Worm (Caenorhabditis elegans) whole organism, L4/young adult: ENCODE data around the gene nspe-6.
A peak's percentile ranks its signal among the peaks of the same experiment; 100 is the strongest.

Source experiments
- W03F9.2 ChIP-seq: fragments of 150-350 bp; optimal IDR thresholded peaks from 2 replicates; lab custom pipeline; 2014; ENCODE audit warnings: missing biosample characterization, missing genetic modification characterization
- dao-5 ChIP-seq: sonication (generic microtip); optimal IDR thresholded peaks from 2 replicates; lab custom pipeline; 2016; ENCODE audit warnings: missing genotype, missing genetic modification characterization, moderate library complexity, missing compliant biosample characterization
- him-1 ChIP-seq: sonication (generic microtip); optimal IDR thresholded peaks from 2 replicates; lab custom pipeline; 2016; ENCODE audit warnings: missing genotype, missing genetic modification reagents, missing genetic modification characterization, missing compliant biosample characterization

The nspe-6 gene

ce11 chrII:12616081-12616480, at the start of gene nspe-6:
TSS of gene nspe-6 (minus strand) at chrII:12616181.
- TF ChIP-seq W03F9.2 (tag; lab: Kevin White, UChicago): no peak
- TF ChIP-seq him-1: no peak
- no peak for TF ChIP-seq dao-5 (tag; lab: Kevin White, UChicago)

- no peak for TF ChIP-seq dao-5 (tag; lab: Kevin White, UChicago)
- TF ChIP-seq W03F9.2 (tag; lab: Kevin White, UChicago): no peak
- TF ChIP-seq him-1: no peak
Measured at ce11 chrII:12665019-12665418, 49.0 kb upstream of the nspe-6 start.

ce11 chrII:12661930-12662329, 45.9 kb upstream of the nspe-6 start:
- TF ChIP-seq W03F9.2 (tag; lab: Kevin White, UChicago) (no peak), dao-5 (tag; lab: Kevin White, UChicago) (no peak), him-1 (no peak)

- TF ChIP-seq W03F9.2 (tag; lab: Kevin White, UChicago) (peak; percentile 18), dao-5 (tag; lab: Kevin White, UChicago) (no peak), him-1 (no peak)
Measured at ce11 chrII:12659676-12660371, 43.8 kb upstream of the nspe-6 start.

- no peak for TF ChIP-seq W03F9.2 (tag; lab: Kevin White, UChicago)
- TF ChIP-seq dao-5 (tag; lab: Kevin White, UChicago): no peak
- TF ChIP-seq him-1: no peak
Measured at ce11 chrII:12658409-12658808, 42.4 kb upstream of the nspe-6 start.

- no peak for TF ChIP-seq dao-5 (tag; lab: Kevin White, UChicago)
Measured at ce11 chrII:12657620-12658019, 41.6 kb upstream of the nspe-6 start.

ce11 chrII:12655816-12656215, 39.8 kb upstream of the nspe-6 start:
- TF ChIP-seq dao-5 (tag; lab: Kevin White, UChicago) (no peak), him-1 (no peak), W03F9.2 (tag; lab: Kevin White, UChicago) (no peak)

- TF ChIP-seq him-1 (no peak), dao-5 (tag; lab: Kevin White, UChicago) (no peak), W03F9.2 (tag; lab: Kevin White, UChicago) (no peak)
Measured at ce11 chrII:12654447-12654846, 38.5 kb upstream of the nspe-6 start, which contains the start of gene rgs-4. TSS of gene rgs-4 (plus strand) at chrII:12654747.

ce11 chrII:12640370-12640769, 24.4 kb upstream of the nspe-6 start, which contains the start of gene nhr-235:
TSS of gene nhr-235 (plus strand) at chrII:12640670.
- TF ChIP-seq W03F9.2 (tag; lab: Kevin White, UChicago) (no peak), dao-5 (tag; lab: Kevin White, UChicago) (no peak), him-1 (no peak)

ce11 chrII:12636602-12637001, 20.6 kb upstream of the nspe-6 start, which contains the start of gene nhr-234:
TSS of gene nhr-234 (plus strand) at chrII:12636678.
- no peak for TF ChIP-seq W03F9.2 (tag; lab: Kevin White, UChicago)
- no peak for TF ChIP-seq dao-5 (tag; lab: Kevin White, UChicago)
- no peak for TF ChIP-seq him-1

ce11 chrII:12634749-12635318, 18.9 kb upstream of the nspe-6 start, which contains the start of gene Y38E10A.17:
TSS of gene Y38E10A.17 (minus strand) at chrII:12634799.
- TF ChIP-seq W03F9.2 (tag; lab: Kevin White, UChicago): no peak
- no peak for TF ChIP-seq dao-5 (tag; lab: Kevin White, UChicago)
- no peak for TF ChIP-seq him-1

- TF ChIP-seq W03F9.2 (tag; lab: Kevin White, UChicago) (no peak), him-1 (no peak), dao-5 (tag; lab: Kevin White, UChicago) (no peak)
Measured at ce11 chrII:12630888-12631287, 14.9 kb upstream of the nspe-6 start, which contains the start of gene Y38E10A.34. TSS of gene Y38E10A.34 (plus strand) at chrII:12631188.

- TF ChIP-seq him-1 (no peak), W03F9.2 (tag; lab: Kevin White, UChicago) (no peak), dao-5 (tag; lab: Kevin White, UChicago) (no peak)
Measured at ce11 chrII:12629387-12629786, 13.4 kb upstream of the nspe-6 start, which contains the start of gene Y38E10A.28. TSS of gene Y38E10A.28 (plus strand) at chrII:12629687.

ce11 chrII:12628566-12628965, 12.6 kb upstream of the nspe-6 start, which contains the start of gene nspe-5:
TSS of gene nspe-5 (plus strand) at chrII:12628866.
- TF ChIP-seq him-1 (no peak), W03F9.2 (tag; lab: Kevin White, UChicago) (no peak)
